Worm (Caenorhabditis elegans) whole organism, late embryonic: ENCODE data around the gene C55B6.7.

Experiments
- ceh-18 ChIP-seq: sonication (generic microtip); optimal IDR thresholded peaks from 2 replicates; lab custom pipeline; 2016; ENCODE audit warnings: missing genetic modification characterization, missing compliant biosample characterization
- hlh-15 ChIP-seq: sonication (generic microtip); optimal IDR thresholded peaks from 2 replicates; lab custom pipeline; 2016; ENCODE audit warnings: missing genetic modification characterization, missing compliant biosample characterization

DNA sequence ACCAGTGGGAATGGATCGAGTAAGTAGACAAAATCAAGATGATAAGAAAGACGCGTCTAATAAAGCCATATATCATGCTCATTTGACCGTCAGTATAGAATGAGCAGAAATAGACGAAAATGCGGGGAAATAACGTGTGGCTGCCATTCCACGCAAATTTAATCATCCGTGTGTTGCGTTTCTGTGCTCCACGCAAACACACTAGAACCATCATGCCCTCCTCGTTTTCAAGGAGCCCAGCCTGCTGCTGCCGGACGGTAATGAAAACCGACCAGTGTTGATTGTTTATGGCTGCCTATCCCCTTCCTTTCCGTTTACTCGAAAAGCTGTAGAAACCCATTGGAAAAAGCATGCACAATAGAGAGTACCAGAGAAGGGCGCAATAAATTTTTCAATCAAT, 28.4 kb upstream of the C55B6.7 start:
- TF ChIP-seq hlh-15 (tag; lab: Kevin White, UChicago) (no peak), ceh-18 (no peak)
